Fruit fly (Drosophila melanogaster) whole organism, embryonic: ENCODE results near the gene Ifrd1.
A peak's percentile ranks its signal among the peaks of the same experiment; 100 is the strongest.

Experiments
- Bgb ChIP-seq: fragments of 200-800 bp; sonication (Bioruptor generic); IDR thresholded peaks from 2 replicates; pipeline ENCODE4 v1.3.6; 2022; ENCODE audit warnings: missing biosample characterization, missing genetic modification characterization; ENCODE audit not compliant: partially characterized antibody
- CG10543 ChIP-seq: fragments of 200-800 bp; sonication (Bioruptor generic); optimal IDR thresholded peaks from 3 replicates; lab custom pipeline; 2017; ENCODE audit warnings: missing biosample characterization, mild to moderate bottlenecking, missing genetic modification characterization, moderate library complexity
- CG11504 ChIP-seq: fragments of 200-800 bp; sonication (Bioruptor generic); optimal IDR thresholded peaks from 3 replicates; lab custom pipeline; 2019; ENCODE audit warnings: missing biosample characterization, mild to moderate bottlenecking, missing genetic modification characterization, moderate library complexity
- CG11695 ChIP-seq: fragments of 200-800 bp; sonication (Bioruptor generic); IDR thresholded peaks from 3 replicates; pipeline ENCODE4 v1.3.6; 2022; ENCODE audit warnings: missing biosample characterization, missing genetic modification characterization
- CG12769 ChIP-seq: fragments of 200-800 bp; sonication (Bioruptor generic); optimal IDR thresholded peaks from 2 replicates; lab custom pipeline; 2019; ENCODE audit warnings: missing biosample characterization, mild to moderate bottlenecking, missing genetic modification characterization, moderate library complexity
- CG12942 ChIP-seq: fragments of 200-800 bp; sonication (Bioruptor generic); optimal IDR thresholded peaks from 3 replicates; lab custom pipeline; 2016; ENCODE audit warnings: missing biosample characterization, missing genetic modification characterization
- CG14441 ChIP-seq: fragments of 200-800 bp; sonication (Bioruptor generic); IDR thresholded peaks from 2 replicates; pipeline ENCODE4 v1.3.6; 2022; ENCODE audit warnings: missing biosample characterization, missing genetic modification characterization
- CG1602 ChIP-seq: fragments of 200-800 bp; sonication (Bioruptor generic); optimal IDR thresholded peaks from 3 replicates; lab custom pipeline; 2016; ENCODE audit warnings: missing biosample characterization, missing genetic modification characterization
- CG16813 ChIP-seq: fragments of 200-800 bp; sonication (Bioruptor generic); IDR thresholded peaks from 3 replicates; pipeline ENCODE4 v1.3.6; 2022; ENCODE audit warnings: missing biosample characterization, missing genetic modification characterization; ENCODE audit not compliant: partially characterized antibody
- CG16815 ChIP-seq: fragments of 200-800 bp; sonication (Bioruptor generic); optimal IDR thresholded peaks from 3 replicates; lab custom pipeline; 2017; ENCODE audit warnings: missing biosample characterization, mild to moderate bottlenecking, missing genetic modification characterization
- CG17385 ChIP-seq: fragments of 200-800 bp; sonication (Bioruptor generic); optimal IDR thresholded peaks from 3 replicates; lab custom pipeline; 2018; ENCODE audit warnings: missing biosample characterization, mild to moderate bottlenecking, missing genetic modification characterization
- CG2116 ChIP-seq: fragments of 200-800 bp; sonication (Bioruptor generic); optimal IDR thresholded peaks from 3 replicates; lab custom pipeline; 2018; ENCODE audit warnings: missing biosample characterization, mild to moderate bottlenecking, missing genetic modification characterization
- CG2199 ChIP-seq: fragments of 200-800 bp; sonication (Bioruptor generic); IDR thresholded peaks from 3 replicates; pipeline ENCODE4 v1.3.6; 2022; ENCODE audit warnings: missing biosample characterization, missing genetic modification characterization
- CG30403 ChIP-seq: fragments of 200-800 bp; sonication (Bioruptor generic); optimal IDR thresholded peaks from 3 replicates; lab custom pipeline; 2016; ENCODE audit warnings: missing biosample characterization, missing genetic modification characterization
- CG3163 ChIP-seq: fragments of 200-800 bp; sonication (Bioruptor generic); optimal IDR thresholded peaks from 3 replicates; lab custom pipeline; 2016; ENCODE audit warnings: missing biosample characterization, missing genetic modification characterization
- CG34224 ChIP-seq: fragments of 200-800 bp; sonication (Bioruptor generic); IDR thresholded peaks from 3 replicates; pipeline ENCODE4 v1.3.6; 2022; ENCODE audit warnings: missing biosample characterization, missing genetic modification characterization; ENCODE audit not compliant: partially characterized antibody
- CG3726 ChIP-seq: fragments of 200-800 bp; sonication (Bioruptor generic); IDR thresholded peaks from 3 replicates; pipeline ENCODE4, ENCODE4 v1.3.6; 2022; ENCODE audit warnings: missing biosample characterization, missing genetic modification characterization
- CG3847 ChIP-seq: fragments of 200-800 bp; sonication (Bioruptor generic); IDR thresholded peaks from 2 replicates; pipeline ENCODE4 v1.3.6; 2022; ENCODE audit warnings: missing biosample characterization, missing genetic modification characterization
- CG6272 ChIP-seq: fragments of 200-800 bp; sonication (Bioruptor generic); IDR thresholded peaks from 2 replicates; pipeline ENCODE4 v1.3.6; 2022; ENCODE audit warnings: missing biosample characterization, missing genetic modification characterization
- CG6654 ChIP-seq: fragments of 200-800 bp; sonication (Bioruptor generic); optimal IDR thresholded peaks from 2 replicates; lab custom pipeline; 2017; ENCODE audit warnings: missing biosample characterization, mild to moderate bottlenecking, missing genetic modification characterization
- CG6854 ChIP-seq: fragments of 200-800 bp; sonication (Bioruptor generic); optimal IDR thresholded peaks from 3 replicates; lab custom pipeline; 2017; ENCODE audit warnings: missing biosample characterization, mild to moderate bottlenecking, missing genetic modification characterization
- CG7786 ChIP-seq: fragments of 200-800 bp; sonication (Bioruptor generic); optimal IDR thresholded peaks from 2 replicates; lab custom pipeline; 2016; ENCODE audit warnings: missing biosample characterization, missing genetic modification characterization
- CG8359 ChIP-seq: fragments of 200-800 bp; sonication (Bioruptor generic); optimal IDR thresholded peaks from 2 replicates; lab custom pipeline; 2017; ENCODE audit warnings: missing biosample characterization, mild to moderate bottlenecking, missing genetic modification characterization, borderline replicate concordance
- D ChIP-seq, 2 experiments: fragments of 200-800 bp in 1 of 2; fragments of >200 bp in 1 of 2; sonication (Bioruptor generic) in 1 of 2; optimal IDR thresholded peaks; 2 replicates in 1 of 2; 3 replicates in 1 of 2; lab custom pipeline; 2017; ENCODE audit warnings: mild to moderate bottlenecking in 1 of 2, missing biosample characterization in 1 of 2, missing genetic modification characterization in 1 of 2, missing genetic modification reagents in 1 of 2
- Ets65A ChIP-seq: fragments of 200-800 bp; sonication (Bioruptor generic); peaks from one replicate; lab custom pipeline; 2016; ENCODE audit warnings: missing biosample characterization, missing genetic modification characterization
- H2.0 ChIP-seq: fragments of 200-800 bp; sonication (Bioruptor generic); IDR thresholded peaks from 2 replicates; pipeline ENCODE4 v1.3.6; 2022; ENCODE audit warnings: missing biosample characterization, missing genetic modification characterization
- Hr3 ChIP-seq: fragments of 200-800 bp; sonication (Bioruptor generic); optimal IDR thresholded peaks from 3 replicates; lab custom pipeline; 2016; ENCODE audit warnings: missing biosample characterization, missing genetic modification characterization
- MTF-1 ChIP-seq: fragments of 200-800 bp; sonication (Bioruptor generic); optimal IDR thresholded peaks from 2 replicates; lab custom pipeline; 2018; ENCODE audit warnings: missing biosample characterization, mild to moderate bottlenecking, missing genetic modification characterization, borderline replicate concordance
- Meics ChIP-seq: fragments of 200-800 bp; sonication (Bioruptor generic); optimal IDR thresholded peaks from 2 replicates; lab custom pipeline; 2017; ENCODE audit warnings: missing biosample characterization, mild to moderate bottlenecking, missing genetic modification characterization
- Opbp ChIP-seq: fragments of 200-800 bp; sonication (Bioruptor generic); IDR thresholded peaks from 3 replicates; pipeline ENCODE4 v1.3.6; 2022; ENCODE audit warnings: missing biosample characterization, missing genetic modification characterization; ENCODE audit not compliant: partially characterized antibody
- Vsx1 ChIP-seq: fragments of 200-800 bp; sonication (Bioruptor generic); optimal IDR thresholded peaks from 2 replicates; lab custom pipeline; 2017; ENCODE audit warnings: missing biosample characterization, mild to moderate bottlenecking, missing genetic modification characterization, missing genetic modification reagents
- cato ChIP-seq: fragments of 200-800 bp; sonication (Bioruptor generic); optimal IDR thresholded peaks from 2 replicates; lab custom pipeline; 2016; ENCODE audit warnings: missing biosample characterization, missing genetic modification characterization, borderline replicate concordance
- corto ChIP-seq: fragments of 200-800 bp; sonication (Bioruptor generic); optimal IDR thresholded peaks from 2 replicates; lab custom pipeline; 2016; ENCODE audit warnings: missing biosample characterization, mild to moderate bottlenecking, missing genetic modification characterization, moderate library complexity
- crp ChIP-seq, 2 experiments: fragments of 200-800 bp; sonication (Bioruptor generic); optimal IDR thresholded peaks; 2 replicates in 1 of 2; 3 replicates in 1 of 2; lab custom pipeline; 2017; ENCODE audit warnings: missing biosample characterization in 2 of 2, missing genetic modification characterization in 2 of 2, mild to moderate bottlenecking in 1 of 2, moderate library complexity in 1 of 2
- ems ChIP-seq: fragments of 200-800 bp; sonication (Bioruptor generic); optimal IDR thresholded peaks from 3 replicates; lab custom pipeline; 2016; ENCODE audit warnings: missing biosample characterization, missing genetic modification characterization
- exex ChIP-seq: fragments of 200-800 bp; sonication (Bioruptor generic); optimal IDR thresholded peaks from 4 replicates; lab custom pipeline; 2018; ENCODE audit warnings: missing biosample characterization, mild to moderate bottlenecking, missing genetic modification characterization, moderate library complexity
- fd96Cb ChIP-seq: fragments of 200-800 bp; sonication (Bioruptor generic); optimal IDR thresholded peaks from 2 replicates; lab custom pipeline; 2018; ENCODE audit warnings: missing biosample characterization, mild to moderate bottlenecking, missing genetic modification characterization, moderate library complexity
- gcm ChIP-seq: fragments of 200-800 bp; sonication (Bioruptor generic); optimal IDR thresholded peaks from 2 replicates; lab custom pipeline; 2019; ENCODE audit warnings: missing biosample characterization, mild to moderate bottlenecking, missing genetic modification characterization, moderate library complexity
- kah ChIP-seq: fragments of 200-800 bp; sonication (Bioruptor generic); optimal IDR thresholded peaks from 2 replicates; lab custom pipeline; 2018; ENCODE audit warnings: missing biosample characterization, mild to moderate bottlenecking, missing genetic modification characterization
- otp ChIP-seq: fragments of 200-800 bp; sonication (Bioruptor generic); IDR thresholded peaks from 3 replicates; pipeline ENCODE4, ENCODE4 v1.3.6; 2022; ENCODE audit warnings: missing biosample characterization, missing genetic modification characterization
- pan ChIP-seq, 4 experiments: fragments of >200 bp in 3 of 4; fragments of 200-800 bp in 1 of 4; sonication (Bioruptor generic) in 1 of 4; optimal IDR thresholded peaks in 3 of 4; IDR thresholded peaks in 1 of 4; 2 replicates each; pipeline versions ENCODE4 v1.3.6 to Lab custom; 2017 to 2022; ENCODE audit warnings: missing biosample characterization in 2 of 4, missing genetic modification characterization in 2 of 4, mixed read lengths in 1 of 4
- sens ChIP-seq: fragments of 200-800 bp; sonication (Bioruptor generic); peaks from one replicate; lab custom pipeline; 2016; ENCODE audit warnings: missing biosample characterization, missing genetic modification characterization
- sens-2 ChIP-seq: fragments of 200-800 bp; sonication (Bioruptor generic); IDR thresholded peaks from 2 replicates; pipeline ENCODE4 v1.3.6; 2022; ENCODE audit warnings: missing biosample characterization, missing genetic modification characterization
- sim ChIP-seq: fragments of 200-800 bp; sonication (Bioruptor generic); IDR thresholded peaks from 2 replicates; pipeline ENCODE4 v1.3.6; 2022; ENCODE audit warnings: missing biosample characterization, missing genetic modification characterization
- trh ChIP-seq: fragments of 200-800 bp; sonication (Bioruptor generic); optimal IDR thresholded peaks from 2 replicates; lab custom pipeline; 2016; ENCODE audit warnings: missing biosample characterization, missing genetic modification characterization
- twi ChIP-seq: fragments of 200-800 bp; optimal IDR thresholded peaks from 2 replicates; lab custom pipeline; 2019; ENCODE audit warnings: missing biosample characterization, mild to moderate bottlenecking, missing genetic modification characterization, moderate library complexity
- zen ChIP-seq: fragments of 200-800 bp; sonication (Bioruptor generic); optimal IDR thresholded peaks from 3 replicates; lab custom pipeline; 2018; ENCODE audit warnings: missing biosample characterization, mild to moderate bottlenecking, missing genetic modification characterization, moderate library complexity
- zfh2 ChIP-seq: fragments of 200-800 bp; sonication (Bioruptor generic); optimal IDR thresholded peaks from 2 replicates; lab custom pipeline; 2016; ENCODE audit warnings: missing biosample characterization, missing genetic modification characterization

The Ifrd1 gene

DNA sequence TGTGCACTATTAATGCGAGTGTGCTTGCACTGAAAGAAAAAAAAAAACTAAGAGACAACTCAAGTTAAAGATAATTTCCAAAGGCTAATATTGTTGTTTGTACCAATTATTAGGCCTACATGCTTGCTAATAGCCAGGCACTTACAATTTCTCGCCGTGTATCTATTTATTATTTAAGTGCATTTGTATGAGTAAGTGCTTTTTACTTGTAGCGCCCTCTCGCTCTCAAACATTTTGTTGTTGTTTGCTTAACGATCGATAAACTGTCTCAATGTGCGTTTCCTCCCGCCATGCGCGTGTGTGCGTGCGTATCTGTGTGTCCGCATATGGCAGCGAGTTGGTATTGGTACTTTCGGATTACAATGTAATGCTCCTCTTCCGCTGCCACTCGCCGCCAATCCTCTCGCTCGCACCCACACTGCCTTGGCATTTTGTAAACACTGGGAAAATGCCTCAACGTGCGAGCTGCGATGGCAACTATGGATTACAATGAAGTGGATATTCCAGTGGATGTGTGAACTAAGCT, 22.8 kb upstream of the Ifrd1 start (continued):
- TF ChIP-seq exex (tag; lab: Kevin White, UChicago) (no peak), gcm (peak; percentile 67), Vsx1 (GFP tag; lab: Kevin White, UChicago) (peak; percentile 51), sens-2 (peak; percentile 74; the same call in 1 of the 2 replicates), fd96Cb (tag; lab: Kevin White, UChicago) (peak; percentile 86), twi (tag; lab: Kevin White, UChicago) (peak; percentile 78), CG6272 (GFP tag; lab: Robert Waterston, UW) (peak; percentile 66), otp (GFP tag; lab: Robert Waterston, UW) (peak; percentile 90), H2.0 (peak; percentile 82), CG2116 (GFP tag; lab: Kevin White, UChicago) (peak; percentile 43), CG6854 (GFP tag; lab: Kevin White, UChicago) (peak; percentile 3), CG34224 (GFP tag; lab: Robert Waterston, UW) (no peak), ems (peak; percentile 72), CG11695 (GFP tag; lab: Robert Waterston, UW) (peak; percentile 71), CG8359 (GFP tag; lab: Kevin White, UChicago) (no peak), Meics (GFP tag; lab: Kevin White, UChicago) (peak; percentile 73), crp (GFP tag; optimal IDR thresholded peaks at IDR 0.05; lab: Kevin White, UChicago) (peak in 1 of 2 experiments; percentile 21), CG3847 (GFP tag; lab: Robert Waterston, UW) (peak; percentile 58), corto (no peak), CG10543 (no peak), CG17385 (GFP tag; lab: Kevin White, UChicago) (peak; percentile 74), CG30403 (peak; percentile 90), CG12942 (GFP tag; lab: Kevin White, UChicago) (peak; percentile 82), CG3163 (GFP tag; lab: Kevin White, UChicago) (peak; percentile 52), CG16815 (GFP tag; lab: Kevin White, UChicago) (peak; percentile 79), MTF-1 (peak; percentile 19), CG1602 (peak; percentile 86), kah (GFP tag; lab: Kevin White, UChicago) (peak; percentile 18), sim (GFP tag; lab: Robert Waterston, UW) (peak; percentile 82), cato (GFP tag; lab: Kevin White, UChicago) (peak; percentile 73), pan (optimal IDR thresholded peaks at IDR 0.05; lab: Kevin White, UChicago) (no peak), pan (GFP tag; optimal IDR thresholded peaks at IDR 0.05 in 1 of 2, IDR thresholded peaks at IDR 0.05 in 1 of 2) (peak in 1 of 2 experiments; percentile 85), Hr3 (GFP tag; lab: Kevin White, UChicago) (peak; percentile 83), CG3726 (peak; percentile 67; the same call in 2 of the 3 replicates), Opbp (no peak), CG16813 (GFP tag; lab: Robert Waterston, UW) (no peak), CG7786 (GFP tag; lab: Kevin White, UChicago) (peak; percentile 80), CG11504 (tag; lab: Kevin White, UChicago) (peak; percentile 83), D (optimal IDR thresholded peaks at IDR 0.05; lab: Kevin White, UChicago) (no peak), D (GFP tag; optimal IDR thresholded peaks at IDR 0.05; lab: Kevin White, UChicago) (peak; percentile 74), CG14441 (GFP tag; lab: Robert Waterston, UW) (peak; percentile 81), Ets65A (peak; percentile 97), Bgb (GFP tag; lab: Robert Waterston, UW) (no peak), CG12769 (tag; lab: Kevin White, UChicago) (peak; percentile 45), zen (tag; lab: Kevin White, UChicago) (peak; percentile 70), trh (GFP tag; lab: Kevin White, UChicago) (peak; percentile 63), CG6654 (GFP tag; lab: Kevin White, UChicago) (peak; percentile 62), zfh2 (peak; percentile 34), CG2199 (GFP tag; lab: Robert Waterston, UW) (peak; percentile 90; the same call in 2 of the 3 replicates), sens (GFP tag; lab: Kevin White, UChicago) (peak; percentile 99)
